Fruit fly (Drosophila melanogaster) whole organism, embryonic: ENCODE data around the gene Ppm1.

Experiments used
- ATbp ChIP-seq: fragments of 200-800 bp; sonication (Bioruptor generic); optimal IDR thresholded peaks from 2 replicates; lab custom pipeline; 2017; ENCODE audit warnings: missing biosample characterization, mild to moderate bottlenecking, missing genetic modification characterization, missing genetic modification reagents
- Antp ChIP-seq: fragments of 200-800 bp; sonication (Bioruptor generic); optimal IDR thresholded peaks from 3 replicates; lab custom pipeline; 2016; ENCODE audit warnings: missing biosample characterization, missing genetic modification characterization
- B-H2 ChIP-seq: fragments of 200-800 bp; sonication (Bioruptor generic); optimal IDR thresholded peaks from 2 replicates; lab custom pipeline; 2018; ENCODE audit warnings: missing biosample characterization, mild to moderate bottlenecking, missing genetic modification characterization
- Bgb ChIP-seq: fragments of 200-800 bp; sonication (Bioruptor generic); IDR thresholded peaks from 2 replicates; pipeline ENCODE4 v1.3.6; 2022; ENCODE audit warnings: missing biosample characterization, missing genetic modification characterization; ENCODE audit not compliant: partially characterized antibody
- Bteb2 ChIP-seq: fragments of 200-800 bp; sonication (Bioruptor generic); optimal IDR thresholded peaks from 2 replicates; lab custom pipeline; 2016; ENCODE audit warnings: missing biosample characterization, missing genetic modification characterization
- CG10274 ChIP-seq: fragments of 200-800 bp; sonication (Bioruptor generic); optimal IDR thresholded peaks from 3 replicates; lab custom pipeline; 2017; ENCODE audit warnings: missing biosample characterization, mild to moderate bottlenecking, missing genetic modification characterization
- CG13894 ChIP-seq: fragments of 200-800 bp; sonication (Bioruptor generic); optimal IDR thresholded peaks from 3 replicates; lab custom pipeline; 2018; ENCODE audit warnings: missing biosample characterization, mild to moderate bottlenecking, missing genetic modification characterization, moderate library complexity
- CG14050 ChIP-seq: fragments of 200-800 bp; sonication (Bioruptor generic); IDR thresholded peaks from 3 replicates; pipeline ENCODE4 v1.3.6; 2022; ENCODE audit warnings: missing biosample characterization, missing genetic modification characterization
- CG4404 ChIP-seq: fragments of 200-800 bp; sonication (Bioruptor generic); IDR thresholded peaks from 2 replicates; pipeline ENCODE4 v1.3.6; 2022; ENCODE audit warnings: missing biosample characterization, missing genetic modification characterization
- CG4424 ChIP-seq: fragments of 200-800 bp; sonication (Bioruptor generic); optimal IDR thresholded peaks from 3 replicates; lab custom pipeline; 2016; ENCODE audit warnings: missing biosample characterization, missing genetic modification characterization
- CG4617 ChIP-seq: fragments of 200-800 bp; sonication (Bioruptor generic); optimal IDR thresholded peaks from 3 replicates; lab custom pipeline; 2016; ENCODE audit warnings: missing biosample characterization, missing genetic modification characterization, borderline replicate concordance
- CG6765 ChIP-seq: fragments of 200-800 bp; sonication (Bioruptor generic); optimal IDR thresholded peaks from 3 replicates; lab custom pipeline; 2017; ENCODE audit warnings: missing biosample characterization, mild to moderate bottlenecking, missing genetic modification characterization
- CG7786 ChIP-seq: fragments of 200-800 bp; sonication (Bioruptor generic); optimal IDR thresholded peaks from 2 replicates; lab custom pipeline; 2016; ENCODE audit warnings: missing biosample characterization, missing genetic modification characterization
- CG7963 ChIP-seq: fragments of 200-800 bp; sonication (Bioruptor generic); IDR thresholded peaks from 3 replicates; pipeline ENCODE4 v1.3.6; 2022; ENCODE audit warnings: missing biosample characterization, missing genetic modification characterization; ENCODE audit not compliant: partially characterized antibody
- CG8359 ChIP-seq: fragments of 200-800 bp; sonication (Bioruptor generic); optimal IDR thresholded peaks from 2 replicates; lab custom pipeline; 2017; ENCODE audit warnings: missing biosample characterization, mild to moderate bottlenecking, missing genetic modification characterization, borderline replicate concordance
- CG9437 ChIP-seq: fragments of 200-800 bp; sonication (Bioruptor generic); optimal IDR thresholded peaks from 2 replicates; lab custom pipeline; 2018; ENCODE audit warnings: missing biosample characterization, mild to moderate bottlenecking, missing genetic modification characterization
- CG9876 ChIP-seq: fragments of 200-800 bp; sonication (Bioruptor generic); optimal IDR thresholded peaks from 2 replicates; lab custom pipeline; 2016; ENCODE audit warnings: missing biosample characterization, missing genetic modification characterization
- CoRest ChIP-seq: fragments of 200-800 bp; sonication (Bioruptor generic); optimal IDR thresholded peaks from 3 replicates; lab custom pipeline; 2018; ENCODE audit warnings: missing biosample characterization, mild to moderate bottlenecking, missing genetic modification characterization, moderate library complexity
- Doc2 ChIP-seq: fragments of 200-800 bp; sonication (Bioruptor generic); IDR thresholded peaks from 2 replicates; pipeline ENCODE4 v1.3.6; 2022; ENCODE audit warnings: missing biosample characterization, missing genetic modification characterization
- E2f1 ChIP-seq: fragments of 200-800 bp; sonication (Bioruptor generic); IDR thresholded peaks from 2 replicates; pipeline ENCODE4 v1.3.6; 2022; ENCODE audit warnings: missing biosample characterization, missing genetic modification characterization
- Fer2 ChIP-seq: fragments of 200-800 bp; sonication (Bioruptor generic); optimal IDR thresholded peaks from 2 replicates; lab custom pipeline; 2018; ENCODE audit warnings: missing biosample characterization, mild to moderate bottlenecking, missing genetic modification characterization, moderate library complexity
- Hr3 ChIP-seq: fragments of 200-800 bp; sonication (Bioruptor generic); optimal IDR thresholded peaks from 3 replicates; lab custom pipeline; 2016; ENCODE audit warnings: missing biosample characterization, missing genetic modification characterization
- Mad ChIP-seq: fragments of 200-800 bp; sonication (Bioruptor generic); optimal IDR thresholded peaks from 2 replicates; lab custom pipeline; 2016; ENCODE audit warnings: missing biosample characterization, missing genetic modification characterization
- Myb ChIP-seq: fragments of 200-800 bp; sonication (Bioruptor generic); optimal IDR thresholded peaks from 2 replicates; lab custom pipeline; 2016; ENCODE audit warnings: missing biosample characterization, missing genetic modification characterization
- NFAT ChIP-seq: fragments of 200-800 bp; sonication (Bioruptor generic); IDR thresholded peaks from 2 replicates; pipeline ENCODE4 v1.3.6; 2022; ENCODE audit warnings: missing biosample characterization, missing genetic modification characterization
- NfI ChIP-seq: fragments of 200-800 bp; sonication (Bioruptor generic); optimal IDR thresholded peaks from 3 replicates; lab custom pipeline; 2018; ENCODE audit warnings: missing biosample characterization, mild to moderate bottlenecking, missing genetic modification characterization, moderate library complexity
- Optix ChIP-seq: fragments of 200-800 bp; sonication (Bioruptor generic); IDR thresholded peaks from 3 replicates; pipeline ENCODE4 v1.3.6; 2022; ENCODE audit warnings: missing biosample characterization, missing genetic modification characterization
- Poxn ChIP-seq: fragments of 200-800 bp; sonication (Bioruptor generic); IDR thresholded peaks from 2 replicates; pipeline ENCODE4 v1.3.6; 2022; ENCODE audit warnings: missing biosample characterization, missing genetic modification characterization
- Rx ChIP-seq: fragments of 200-800 bp; sonication (Bioruptor generic); IDR thresholded peaks from 2 replicates; pipeline ENCODE4 v1.3.6; 2022; ENCODE audit warnings: missing biosample characterization, missing genetic modification characterization
- Sox100B ChIP-seq: fragments of 200-800 bp; sonication (Bioruptor generic); optimal IDR thresholded peaks from 3 replicates; lab custom pipeline; 2018; ENCODE audit warnings: missing biosample characterization, mild to moderate bottlenecking, missing genetic modification characterization
- az2 ChIP-seq: fragments of 200-800 bp; sonication (Bioruptor generic); optimal IDR thresholded peaks from 3 replicates; lab custom pipeline; 2016; ENCODE audit warnings: missing biosample characterization, missing genetic modification characterization
- cas ChIP-seq: fragments of 200-800 bp; sonication (Bioruptor generic); IDR thresholded peaks from 2 replicates; pipeline ENCODE4 v1.3.6; 2022; ENCODE audit warnings: missing biosample characterization, missing genetic modification characterization
- cwo ChIP-seq: fragments of 200-800 bp; sonication (Bioruptor generic); optimal IDR thresholded peaks from 3 replicates; lab custom pipeline; 2017; ENCODE audit warnings: missing biosample characterization, missing genetic modification characterization, mild to moderate bottlenecking, moderate library complexity, missing genetic modification reagents
- disco-r ChIP-seq: fragments of 200-800 bp; sonication (Bioruptor generic); optimal IDR thresholded peaks from 2 replicates; lab custom pipeline; 2016; ENCODE audit warnings: missing biosample characterization, missing genetic modification characterization
- ewg ChIP-seq: fragments of 200-800 bp; sonication (Bioruptor generic); optimal IDR thresholded peaks from 3 replicates; lab custom pipeline; 2017; ENCODE audit warnings: mild to moderate bottlenecking, missing biosample characterization, missing genetic modification reagents, missing genetic modification characterization
- exex ChIP-seq: fragments of 200-800 bp; sonication (Bioruptor generic); optimal IDR thresholded peaks from 4 replicates; lab custom pipeline; 2018; ENCODE audit warnings: missing biosample characterization, mild to moderate bottlenecking, missing genetic modification characterization, moderate library complexity
- fd64A ChIP-seq: fragments of 200-800 bp; sonication (Bioruptor generic); optimal IDR thresholded peaks from 3 replicates; lab custom pipeline; 2018; ENCODE audit warnings: missing biosample characterization, mild to moderate bottlenecking, missing genetic modification characterization
- grn ChIP-seq: fragments of 200-800 bp; sonication (Bioruptor generic); optimal IDR thresholded peaks from 3 replicates; lab custom pipeline; 2017; ENCODE audit warnings: missing biosample characterization, missing genetic modification characterization
- h ChIP-seq: fragments of >200 bp; optimal IDR thresholded peaks from 2 replicates; lab custom pipeline; 2017
- hb ChIP-seq: fragments of 200-800 bp; sonication (Bioruptor generic); IDR thresholded peaks from 3 replicates; pipeline ENCODE4 v1.3.6; 2022; ENCODE audit warnings: missing biosample characterization, missing genetic modification characterization; ENCODE audit not compliant: partially characterized antibody
- jumu ChIP-seq: fragments of 200-800 bp; sonication (Bioruptor generic); optimal IDR thresholded peaks from 3 replicates; lab custom pipeline; 2016; ENCODE audit warnings: missing biosample characterization, missing genetic modification characterization
- lov ChIP-seq, 2 experiments: fragments of 200-800 bp in 1 of 2; fragments of >200 bp in 1 of 2; sonication (Bioruptor generic) in 1 of 2; IDR thresholded peaks in 1 of 2; optimal IDR thresholded peaks in 1 of 2; 2 replicates in 1 of 2; 3 replicates in 1 of 2; pipeline versions ENCODE4 v1.3.6 to Lab custom; 2017 to 2022; ENCODE audit warnings: missing biosample characterization in 1 of 2, missing genetic modification characterization in 1 of 2
- otp ChIP-seq: fragments of 200-800 bp; sonication (Bioruptor generic); IDR thresholded peaks from 3 replicates; pipeline ENCODE4, ENCODE4 v1.3.6; 2022; ENCODE audit warnings: missing biosample characterization, missing genetic modification characterization
- pan ChIP-seq, 4 experiments: fragments of >200 bp in 3 of 4; fragments of 200-800 bp in 1 of 4; sonication (Bioruptor generic) in 1 of 4; optimal IDR thresholded peaks in 3 of 4; IDR thresholded peaks in 1 of 4; 2 replicates each; pipeline versions ENCODE4 v1.3.6 to Lab custom; 2017 to 2022; ENCODE audit warnings: missing biosample characterization in 2 of 4, missing genetic modification characterization in 2 of 4, mixed read lengths in 1 of 4
- pfk ChIP-seq: fragments of 200-800 bp; sonication (Bioruptor generic); optimal IDR thresholded peaks from 2 replicates; lab custom pipeline; 2018; ENCODE audit warnings: missing biosample characterization, mild to moderate bottlenecking, missing genetic modification characterization, moderate library complexity
- pho ChIP-seq: fragments of 200-800 bp; sonication (Bioruptor generic); optimal IDR thresholded peaks from 2 replicates; lab custom pipeline; 2016; ENCODE audit warnings: missing biosample characterization, missing genetic modification characterization
- psq ChIP-seq: fragments of 200-800 bp; sonication (Bioruptor generic); optimal IDR thresholded peaks from 2 replicates; lab custom pipeline; 2017; ENCODE audit warnings: missing biosample characterization, missing genetic modification characterization
- tap ChIP-seq: fragments of 200-800 bp; optimal IDR thresholded peaks from 3 replicates; lab custom pipeline; 2019; ENCODE audit warnings: missing biosample characterization, mild to moderate bottlenecking, missing genetic modification characterization, moderate library complexity
- wek ChIP-seq: fragments of 200-800 bp; sonication (Bioruptor generic); optimal IDR thresholded peaks from 3 replicates; lab custom pipeline; 2018; ENCODE audit warnings: missing biosample characterization, mild to moderate bottlenecking, missing genetic modification characterization, moderate library complexity

The Ppm1 gene

dm6 chr3L:540432-540973 lies 40.6 kb upstream of the Ppm1 start, which contains the start of the genes klar and BORCS6:
klar (minus strand) TSS chr3L:540614.
BORCS6 (plus strand) TSS chr3L:540851.
- no peak for TF ChIP-seq lov (optimal IDR thresholded peaks at IDR 0.05; lab: Kevin White, UChicago)
- no peak for TF ChIP-seq lov (GFP tag; IDR thresholded peaks at IDR 0.05; lab: Robert Waterston, UW)
- TF ChIP-seq B-H2 (GFP tag; lab: Kevin White, UChicago), result peak; percentile 40
- TF ChIP-seq CG4404, result no peak
- peak; percentile 73 for TF ChIP-seq Mad
- 0 out of 3 replicates have a peak, but pooled peaks have one; percentile 51 for TF ChIP-seq otp
- peak; percentile 26 for TF ChIP-seq grn
- TF ChIP-seq CG8359 (GFP tag; lab: Kevin White, UChicago), result no peak
- TF ChIP-seq Optix (GFP tag; lab: Robert Waterston, UW), result peak; percentile 18; the same call in 1 of the 3 replicates
- TF ChIP-seq CG7963 (GFP tag; lab: Robert Waterston, UW), result peak; percentile 92
- peak; percentile 37 for TF ChIP-seq az2
- TF ChIP-seq Fer2 (tag; lab: Kevin White, UChicago), result peak; percentile 2
- TF ChIP-seq ATbp, result no peak
- no peak; the same call in 2 of the 3 replicates for TF ChIP-seq CG14050 (GFP tag; lab: Robert Waterston, UW)
- TF ChIP-seq pfk, result no peak
- no peak; the same call in 1 of the 2 replicates for TF ChIP-seq E2f1 (GFP tag; lab: Robert Waterston, UW)
- TF ChIP-seq fd64A, result no peak
- TF ChIP-seq tap (tag; lab: Kevin White, UChicago), result no peak
- TF ChIP-seq CoRest (tag; lab: Kevin White, UChicago), result peak; percentile 71
- no peak for TF ChIP-seq h (lab: Kevin White, UChicago)
- TF ChIP-seq NFAT, result peak; percentile 19
- no peak for TF ChIP-seq Poxn (GFP tag; lab: Robert Waterston, UW)
- TF ChIP-seq exex, result no peak
- no peak for TF ChIP-seq pan (optimal IDR thresholded peaks at IDR 0.05; lab: Kevin White, UChicago)
- peak in 1 of 2 experiments; percentile 34 for TF ChIP-seq pan (GFP tag; optimal IDR thresholded peaks at IDR 0.05 in 1 of 2, IDR thresholded peaks at IDR 0.05 in 1 of 2)
- no peak for TF ChIP-seq CG4424 (GFP tag; lab: Kevin White, UChicago)
- no peak for TF ChIP-seq cas (GFP tag; lab: Robert Waterston, UW)
- no peak for TF ChIP-seq psq (GFP tag; lab: Kevin White, UChicago)
- no peak for TF ChIP-seq disco-r
- peak; percentile 94 for TF ChIP-seq hb (GFP tag; lab: Robert Waterston, UW)
- peak; percentile 78 for TF ChIP-seq Myb (GFP tag; lab: Kevin White, UChicago)
- no peak for TF ChIP-seq Doc2 (GFP tag; lab: Robert Waterston, UW)
- TF ChIP-seq CG13894 (tag; lab: Kevin White, UChicago), result peak; percentile 74
- no peak for TF ChIP-seq Sox100B (GFP tag; lab: Kevin White, UChicago)
- peak; percentile 61 for TF ChIP-seq pho (GFP tag; lab: Kevin White, UChicago)
- TF ChIP-seq Rx (GFP tag; lab: Robert Waterston, UW), result 0 out of 2 replicates have a peak, but pooled peaks have one; percentile 8
- peak; percentile 6 for TF ChIP-seq CG9437 (GFP tag; lab: Kevin White, UChicago)
- peak; percentile 63 for TF ChIP-seq CG4617 (GFP tag; lab: Kevin White, UChicago)
- TF ChIP-seq Antp (GFP tag; lab: Kevin White, UChicago), result peak; percentile 60
- no peak for TF ChIP-seq CG10274 (GFP tag; lab: Kevin White, UChicago)
- TF ChIP-seq CG6765 (GFP tag; lab: Kevin White, UChicago), result peak; percentile 53
- no peak for TF ChIP-seq wek (GFP tag; lab: Kevin White, UChicago)
- TF ChIP-seq Bteb2 (GFP tag; lab: Kevin White, UChicago), result peak; percentile 75
- peak; percentile 97 for TF ChIP-seq Bgb (GFP tag; lab: Robert Waterston, UW)
- peak; percentile 50 for TF ChIP-seq CG9876
- peak; percentile 58 for TF ChIP-seq Hr3
- peak; percentile 19 for TF ChIP-seq ewg (GFP tag; lab: Kevin White, UChicago)
- TF ChIP-seq jumu (GFP tag; lab: Kevin White, UChicago), result peak; percentile 72
- peak; percentile 37 for TF ChIP-seq NfI (GFP tag; lab: Kevin White, UChicago)
- TF ChIP-seq CG7786 (GFP tag; lab: Kevin White, UChicago), result peak; percentile 74
- peak; percentile 16 for TF ChIP-seq cwo (GFP tag; lab: Kevin White, UChicago)
